Fruit fly (Drosophila melanogaster) whole organism, embryonic: ENCODE measurements around the gene CG43610.

Experiments
- Atf6 ChIP-seq: fragments of 200-800 bp; sonication (Bioruptor generic); IDR thresholded peaks from 2 replicates; pipeline ENCODE4 v1.3.6; 2022; ENCODE audit warnings: missing biosample characterization, missing genetic modification characterization
- BtbVII ChIP-seq: fragments of 200-800 bp; sonication (Bioruptor generic); optimal IDR thresholded peaks from 3 replicates; lab custom pipeline; 2017; ENCODE audit warnings: missing biosample characterization, mild to moderate bottlenecking, missing genetic modification characterization
- CG1603 ChIP-seq: fragments of 200-800 bp; sonication (Bioruptor generic); optimal IDR thresholded peaks from 2 replicates; lab custom pipeline; 2019; ENCODE audit warnings: missing biosample characterization, mild to moderate bottlenecking, missing genetic modification characterization, moderate library complexity
- CG6791 ChIP-seq: fragments of 200-800 bp; sonication (Bioruptor generic); IDR thresholded peaks from 3 replicates; pipeline ENCODE4 v1.3.6; 2022; ENCODE audit warnings: missing biosample characterization, missing genetic modification characterization; ENCODE audit not compliant: partially characterized antibody
- CG7271 ChIP-seq: fragments of 200-800 bp; sonication (Bioruptor generic); optimal IDR thresholded peaks from 2 replicates; lab custom pipeline; 2018; ENCODE audit warnings: missing biosample characterization, mild to moderate bottlenecking, missing genetic modification characterization, moderate library complexity
- Dll ChIP-seq: fragments of 200-800 bp; sonication (Bioruptor generic); IDR thresholded peaks from 4 replicates; pipeline ENCODE4 v1.3.6; 2022; ENCODE audit warnings: missing biosample characterization, missing genetic modification characterization; ENCODE audit not compliant: partially characterized antibody
- Doc2 ChIP-seq: fragments of 200-800 bp; sonication (Bioruptor generic); IDR thresholded peaks from 2 replicates; pipeline ENCODE4 v1.3.6; 2022; ENCODE audit warnings: missing biosample characterization, missing genetic modification characterization
- Ptx1 ChIP-seq: fragments of 200-800 bp; sonication (Bioruptor generic); IDR thresholded peaks from 2 replicates; pipeline ENCODE4 v1.3.6; 2022; ENCODE audit warnings: missing biosample characterization, missing genetic modification characterization
- Sox102F ChIP-seq: fragments of 200-800 bp; sonication (Bioruptor generic); optimal IDR thresholded peaks from 2 replicates; lab custom pipeline; 2018; ENCODE audit warnings: missing biosample characterization, mild to moderate bottlenecking, missing genetic modification characterization, moderate library complexity
- Vsx1 ChIP-seq: fragments of 200-800 bp; sonication (Bioruptor generic); optimal IDR thresholded peaks from 2 replicates; lab custom pipeline; 2017; ENCODE audit warnings: missing biosample characterization, mild to moderate bottlenecking, missing genetic modification characterization, missing genetic modification reagents
- dmrt11E ChIP-seq: fragments of 200-800 bp; sonication (Bioruptor generic); optimal IDR thresholded peaks from 3 replicates; lab custom pipeline; 2018; ENCODE audit warnings: missing biosample characterization, mild to moderate bottlenecking, missing genetic modification characterization, moderate library complexity
- peb ChIP-seq: fragments of 200-800 bp; sonication (Bioruptor generic); IDR thresholded peaks from 2 replicates; pipeline ENCODE4 v1.3.6; 2022; ENCODE audit warnings: missing biosample characterization, missing genetic modification characterization

DNA sequence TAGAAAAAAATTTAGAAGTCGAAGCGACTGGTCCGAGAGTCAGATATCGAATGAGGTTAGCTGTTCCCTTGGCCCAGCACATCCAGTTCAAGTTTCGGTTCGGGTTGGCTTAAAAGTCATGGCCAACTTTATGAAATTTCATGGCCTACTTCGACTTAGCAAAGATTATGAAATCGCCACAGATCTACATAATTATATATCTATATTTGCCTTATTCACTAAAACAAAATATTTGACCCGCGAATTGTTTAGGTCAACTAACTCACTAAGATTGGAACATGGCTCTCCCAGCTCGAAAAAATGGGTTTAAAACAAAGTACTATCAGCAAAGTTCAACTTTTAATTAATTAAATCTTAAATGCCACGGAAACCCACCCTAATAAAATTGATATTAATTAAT, 1.8 kb downstream of the CG43610 start, which contains the start of gene CG17376:
- no peak for TF ChIP-seq CG1603 (tag; lab: Kevin White, UChicago)
- no peak for TF ChIP-seq Ptx1 (GFP tag; lab: Robert Waterston, UW)
- no peak for TF ChIP-seq BtbVII (GFP tag; lab: Kevin White, UChicago)
- TF ChIP-seq peb (GFP tag; lab: Robert Waterston, UW), result no peak
- no peak for TF ChIP-seq Doc2 (GFP tag; lab: Robert Waterston, UW)
- TF ChIP-seq Sox102F, result no peak
- TF ChIP-seq Atf6, result no peak
- TF ChIP-seq CG7271, result no peak
- no peak for TF ChIP-seq Vsx1 (GFP tag; lab: Kevin White, UChicago)
- no peak for TF ChIP-seq CG6791 (GFP tag; lab: Robert Waterston, UW)
- TF ChIP-seq dmrt11E (tag; lab: Kevin White, UChicago), result no peak
- no peak for TF ChIP-seq Dll (GFP tag; lab: Robert Waterston, UW)
